Fruit fly (Drosophila melanogaster) whole organism, embryonic: ENCODE measurements around the gene Dh44.

Source experiments
- Asciz ChIP-seq: fragments of 200-800 bp; sonication (Bioruptor generic); optimal IDR thresholded peaks from 2 replicates; lab custom pipeline; 2017; ENCODE audit warnings: missing biosample characterization, mild to moderate bottlenecking, missing genetic modification characterization, missing genetic modification reagents
- B-H1 ChIP-seq: fragments of 200-800 bp; sonication (Bioruptor generic); IDR thresholded peaks from 3 replicates; pipeline ENCODE4 v1.3.6; 2022; ENCODE audit warnings: missing biosample characterization, missing genetic modification characterization
- Blimp-1 ChIP-seq: fragments of 200-800 bp; sonication (Bioruptor generic); optimal IDR thresholded peaks from 3 replicates; lab custom pipeline; 2018; ENCODE audit warnings: missing biosample characterization, missing genetic modification characterization, mild to moderate bottlenecking, moderate library complexity, missing genetic modification reagents
- Bteb2 ChIP-seq: fragments of 200-800 bp; sonication (Bioruptor generic); optimal IDR thresholded peaks from 2 replicates; lab custom pipeline; 2016; ENCODE audit warnings: missing biosample characterization, missing genetic modification characterization
- CG10565 ChIP-seq: fragments of 200-800 bp; sonication (Bioruptor generic); optimal IDR thresholded peaks from 3 replicates; lab custom pipeline; 2016; ENCODE audit warnings: missing biosample characterization, mild to moderate bottlenecking, missing genetic modification characterization
- CG11723 ChIP-seq: fragments of 200-800 bp; sonication (Bioruptor generic); optimal IDR thresholded peaks from 2 replicates; lab custom pipeline; 2017; ENCODE audit warnings: missing biosample characterization, mild to moderate bottlenecking, missing genetic modification characterization
- CG12104 ChIP-seq: fragments of 200-800 bp; sonication (Bioruptor generic); optimal IDR thresholded peaks from 3 replicates; lab custom pipeline; 2016; ENCODE audit warnings: missing biosample characterization, missing genetic modification characterization
- CG12236 ChIP-seq: fragments of 200-800 bp; sonication (Bioruptor generic); optimal IDR thresholded peaks from 2 replicates; lab custom pipeline; 2016; ENCODE audit warnings: missing biosample characterization, missing genetic modification characterization
- CG14667 ChIP-seq: fragments of 200-800 bp; sonication (Bioruptor generic); IDR thresholded peaks from 2 replicates; pipeline ENCODE4 v1.3.6; 2022; ENCODE audit warnings: missing biosample characterization, missing genetic modification characterization
- CG14965 ChIP-seq: fragments of 200-800 bp; sonication (Bioruptor generic); optimal IDR thresholded peaks from 2 replicates; lab custom pipeline; 2016; ENCODE audit warnings: missing biosample characterization, missing genetic modification characterization, borderline replicate concordance
- CG1603 ChIP-seq: fragments of 200-800 bp; sonication (Bioruptor generic); optimal IDR thresholded peaks from 2 replicates; lab custom pipeline; 2019; ENCODE audit warnings: missing biosample characterization, mild to moderate bottlenecking, missing genetic modification characterization, moderate library complexity
- CG1647 ChIP-seq: fragments of 200-800 bp; sonication (Bioruptor generic); optimal IDR thresholded peaks from 3 replicates; lab custom pipeline; 2016; ENCODE audit warnings: missing biosample characterization, missing genetic modification characterization
- CG16863 ChIP-seq: fragments of 200-800 bp; sonication (Bioruptor generic); optimal IDR thresholded peaks from 3 replicates; lab custom pipeline; 2016; ENCODE audit warnings: missing biosample characterization, missing genetic modification characterization
- CG17385 ChIP-seq: fragments of 200-800 bp; sonication (Bioruptor generic); optimal IDR thresholded peaks from 3 replicates; lab custom pipeline; 2018; ENCODE audit warnings: missing biosample characterization, mild to moderate bottlenecking, missing genetic modification characterization
- CG17829 ChIP-seq: fragments of 200-800 bp; optimal IDR thresholded peaks from 2 replicates; lab custom pipeline; 2019; ENCODE audit warnings: missing biosample characterization, mild to moderate bottlenecking, missing genetic modification characterization, moderate library complexity
- CG1832 ChIP-seq: fragments of 200-800 bp; sonication (Bioruptor generic); optimal IDR thresholded peaks from 2 replicates; lab custom pipeline; 2017; ENCODE audit warnings: missing biosample characterization, mild to moderate bottlenecking, missing genetic modification characterization, inconsistent platforms
- CG2712 ChIP-seq: fragments of 200-800 bp; optimal IDR thresholded peaks from 3 replicates; lab custom pipeline; 2019; ENCODE audit warnings: missing biosample characterization, mild to moderate bottlenecking, missing genetic modification characterization, moderate library complexity
- CG30020 ChIP-seq: fragments of 200-800 bp; optimal IDR thresholded peaks from 2 replicates; lab custom pipeline; 2019; ENCODE audit warnings: missing biosample characterization, mild to moderate bottlenecking, missing genetic modification characterization, moderate library complexity
- CG33213 ChIP-seq: fragments of 200-800 bp; sonication (Bioruptor generic); optimal IDR thresholded peaks from 3 replicates; lab custom pipeline; 2016; ENCODE audit warnings: missing biosample characterization, missing genetic modification characterization
- CG3407 ChIP-seq: fragments of 200-800 bp; sonication (Bioruptor generic); optimal IDR thresholded peaks from 2 replicates; lab custom pipeline; 2018; ENCODE audit warnings: missing biosample characterization, mild to moderate bottlenecking, missing genetic modification characterization
- CG3838 ChIP-seq: fragments of 200-800 bp; sonication (Bioruptor generic); optimal IDR thresholded peaks from 3 replicates; lab custom pipeline; 2016; ENCODE audit warnings: missing biosample characterization, missing genetic modification characterization
- CG3995 ChIP-seq: fragments of 200-800 bp; sonication (Bioruptor generic); optimal IDR thresholded peaks from 3 replicates; lab custom pipeline; 2016; ENCODE audit warnings: missing biosample characterization, missing genetic modification characterization
- CG4282 ChIP-seq: fragments of 200-800 bp; sonication (Bioruptor generic); optimal IDR thresholded peaks from 2 replicates; lab custom pipeline; 2016; ENCODE audit warnings: missing biosample characterization, missing genetic modification characterization
- CkIIα-i1 ChIP-seq: fragments of 200-800 bp; sonication (Bioruptor generic); IDR thresholded peaks from 2 replicates; pipeline ENCODE4 v1.3.6; 2022; ENCODE audit warnings: missing biosample characterization, missing genetic modification characterization
- Doc3 ChIP-seq: fragments of 200-800 bp; sonication (Bioruptor generic); IDR thresholded peaks from 3 replicates; pipeline ENCODE4 v1.3.6; 2022; ENCODE audit warnings: missing biosample characterization, missing genetic modification characterization; ENCODE audit not compliant: partially characterized antibody
- Ets65A ChIP-seq: fragments of 200-800 bp; sonication (Bioruptor generic); peaks from one replicate; lab custom pipeline; 2016; ENCODE audit warnings: missing biosample characterization, missing genetic modification characterization
- Fer2 ChIP-seq: fragments of 200-800 bp; sonication (Bioruptor generic); optimal IDR thresholded peaks from 2 replicates; lab custom pipeline; 2018; ENCODE audit warnings: missing biosample characterization, mild to moderate bottlenecking, missing genetic modification characterization, moderate library complexity
- Hr39 ChIP-seq: fragments of >200 bp; optimal IDR thresholded peaks from 2 replicates; lab custom pipeline; 2017
- Lim3 ChIP-seq: fragments of 200-800 bp; sonication (Bioruptor generic); IDR thresholded peaks from 2 replicates; pipeline ENCODE4 v1.3.6; 2022; ENCODE audit warnings: missing biosample characterization, missing genetic modification characterization
- Nf-YC ChIP-seq: fragments of 200-800 bp; optimal IDR thresholded peaks from 3 replicates; lab custom pipeline; 2019; ENCODE audit warnings: missing biosample characterization, mild to moderate bottlenecking, missing genetic modification characterization, moderate library complexity
- abd-A ChIP-seq: fragments of 200-800 bp; sonication (Bioruptor generic); optimal IDR thresholded peaks from 3 replicates; lab custom pipeline; 2019; ENCODE audit warnings: missing biosample characterization, mild to moderate bottlenecking, missing genetic modification characterization, moderate library complexity
- az2 ChIP-seq: fragments of 200-800 bp; sonication (Bioruptor generic); optimal IDR thresholded peaks from 3 replicates; lab custom pipeline; 2016; ENCODE audit warnings: missing biosample characterization, missing genetic modification characterization
- bab2 ChIP-seq: fragments of 200-800 bp; sonication (Bioruptor generic); optimal IDR thresholded peaks from 2 replicates; lab custom pipeline; 2016; ENCODE audit warnings: missing biosample characterization, missing genetic modification characterization
- bcd ChIP-seq: fragments of 200-800 bp; sonication (Bioruptor generic); optimal IDR thresholded peaks from 2 replicates; lab custom pipeline; 2017; ENCODE audit warnings: missing biosample characterization, mild to moderate bottlenecking, missing genetic modification characterization
- ci ChIP-seq: fragments of 200-800 bp; sonication (Bioruptor generic); IDR thresholded peaks from 3 replicates; pipeline ENCODE4 v1.3.6; 2022; ENCODE audit warnings: missing biosample characterization, missing genetic modification characterization
- crc ChIP-seq: fragments of 200-800 bp; sonication (Bioruptor generic); optimal IDR thresholded peaks from 2 replicates; lab custom pipeline; 2016; ENCODE audit warnings: missing biosample characterization, missing genetic modification characterization
- dan ChIP-seq: fragments of 200-800 bp; sonication (Bioruptor generic); IDR thresholded peaks from 2 replicates; pipeline ENCODE4 v1.3.6; 2022; ENCODE audit warnings: missing biosample characterization, missing genetic modification characterization
- en ChIP-seq: fragments of 200-800 bp; sonication (Bioruptor generic); optimal IDR thresholded peaks from 2 replicates; lab custom pipeline; 2016; ENCODE audit warnings: missing biosample characterization, missing genetic modification characterization
- fd3F ChIP-seq: fragments of 200-800 bp; sonication (Bioruptor generic); optimal IDR thresholded peaks from 2 replicates; lab custom pipeline; 2018; ENCODE audit warnings: missing biosample characterization, mild to moderate bottlenecking, missing genetic modification characterization, moderate library complexity
- gcm ChIP-seq: fragments of 200-800 bp; sonication (Bioruptor generic); optimal IDR thresholded peaks from 2 replicates; lab custom pipeline; 2019; ENCODE audit warnings: missing biosample characterization, mild to moderate bottlenecking, missing genetic modification characterization, moderate library complexity
- insv ChIP-seq, 2 experiments: fragments of 200-800 bp; sonication (Bioruptor generic); optimal IDR thresholded peaks; 3 replicates each; lab custom pipeline; 2016 to 2018; ENCODE audit warnings: missing biosample characterization in 2 of 2, missing genetic modification characterization in 2 of 2
- kni ChIP-seq: fragments of 200-800 bp; sonication (Bioruptor generic); optimal IDR thresholded peaks from 3 replicates; lab custom pipeline; 2017; ENCODE audit warnings: mild to moderate bottlenecking, missing biosample characterization, missing genetic modification reagents, missing genetic modification characterization
- lmd ChIP-seq: fragments of 200-800 bp; sonication (Bioruptor generic); IDR thresholded peaks from 2 replicates; pipeline ENCODE4 v1.3.6; 2022; ENCODE audit warnings: missing biosample characterization, missing genetic modification characterization
- lola ChIP-seq, 3 experiments: fragments of >200 bp in 2 of 3; fragments of 200-800 bp in 1 of 3; sonication (Bioruptor generic) in 1 of 3; optimal IDR thresholded peaks; 2 replicates each; lab custom pipeline; 2017 to 2019; ENCODE audit warnings: missing biosample characterization in 3 of 3, missing genetic modification characterization in 3 of 3, mild to moderate bottlenecking in 1 of 3, moderate library complexity in 1 of 3
- repo ChIP-seq: fragments of 200-800 bp; sonication (Bioruptor generic); optimal IDR thresholded peaks from 2 replicates; lab custom pipeline; 2016; ENCODE audit warnings: missing biosample characterization, missing genetic modification characterization
- slp2 ChIP-seq: fragments of 200-800 bp; sonication (Bioruptor generic); optimal IDR thresholded peaks from 2 replicates; lab custom pipeline; 2016; ENCODE audit warnings: missing biosample characterization, missing genetic modification characterization
- sna ChIP-seq: fragments of 200-800 bp; sonication (Bioruptor generic); IDR thresholded peaks from 2 replicates; pipeline ENCODE4 v1.3.6; 2022; ENCODE audit warnings: missing biosample characterization, missing genetic modification characterization; ENCODE audit not compliant: partially characterized antibody
- sr ChIP-seq: fragments of 200-800 bp; sonication (Bioruptor generic); IDR thresholded peaks from 3 replicates; pipeline ENCODE4 v1.3.6; 2022; ENCODE audit warnings: missing biosample characterization, missing genetic modification characterization
- tx ChIP-seq: fragments of 200-800 bp; sonication (Bioruptor generic); optimal IDR thresholded peaks from 2 replicates; lab custom pipeline; 2016; ENCODE audit warnings: missing biosample characterization, missing genetic modification characterization
- unc-4 ChIP-seq: fragments of 200-800 bp; sonication (Bioruptor generic); IDR thresholded peaks from 2 replicates; pipeline ENCODE4 v1.3.6; 2022; ENCODE audit warnings: missing biosample characterization, missing genetic modification characterization; ENCODE audit not compliant: partially characterized antibody
- usp ChIP-seq: fragments of >200 bp; optimal IDR thresholded peaks from 2 replicates; lab custom pipeline; 2017; ENCODE audit warnings: missing biosample characterization, missing genetic modification characterization

The Dh44 gene

dm6 chr3R:9677734-9678341 is 39.9 kb downstream of the Dh44 start, which contains the start of gene p23:
Gene p23 (plus strand): TSS chr3R:9677927.
- TF ChIP-seq CG11723 (no peak), Hr39 (no peak), unc-4 (0 out of 2 replicates have a peak, but pooled peaks have one; percentile 27), CG17385 (GFP tag; lab: Kevin White, UChicago) (no peak), CG10565 (GFP tag; lab: Kevin White, UChicago) (no peak), CG4282 (GFP tag; lab: Kevin White, UChicago) (no peak), B-H1 (GFP tag; lab: Robert Waterston, UW) (no peak), en (GFP tag; lab: Kevin White, UChicago) (no peak), CG12104 (GFP tag; lab: Kevin White, UChicago) (no peak), az2 (GFP tag; lab: Kevin White, UChicago) (no peak), Ets65A (no peak), dan (no peak), Doc3 (no peak), repo (GFP tag; lab: Kevin White, UChicago) (no peak), CG3995 (GFP tag; lab: Kevin White, UChicago) (peak; percentile 9), CG12236 (no peak), ci (GFP tag; lab: Robert Waterston, UW) (0 out of 3 replicates have a peak, but pooled peaks have one; percentile 12), Lim3 (GFP tag; lab: Robert Waterston, UW) (no peak), Fer2 (tag; lab: Kevin White, UChicago) (no peak), CG2712 (tag; lab: Kevin White, UChicago) (no peak), abd-A (tag; lab: Kevin White, UChicago) (no peak), bab2 (no peak), CG30020 (no peak), CG33213 (peak; percentile 69), CG16863 (GFP tag; lab: Kevin White, UChicago) (no peak), lmd (GFP tag; lab: Robert Waterston, UW) (no peak), CG1603 (peak; percentile 86), CG17829 (tag; lab: Kevin White, UChicago) (peak; percentile 42), kni (no peak), CG3838 (no peak), sr (GFP tag; lab: Robert Waterston, UW) (no peak), CG1832 (no peak), CG14965 (GFP tag; lab: Kevin White, UChicago) (no peak), tx (no peak), Bteb2 (no peak), fd3F (GFP tag; lab: Kevin White, UChicago) (no peak), CG3407 (GFP tag; lab: Kevin White, UChicago) (no peak), lola (GFP tag; optimal IDR thresholded peaks at IDR 0.05; lab: Kevin White, UChicago) (no peak), usp (no peak), CkIIα-i1 (GFP tag; lab: Robert Waterston, UW) (no peak), slp2 (GFP tag; lab: Kevin White, UChicago) (no peak), Nf-YC (tag; lab: Kevin White, UChicago) (no peak), insv (GFP tag; optimal IDR thresholded peaks at IDR 0.05; lab: Kevin White, UChicago) (peak in 1 of 2 experiments; percentile 29), crc (GFP tag; lab: Kevin White, UChicago) (no peak), gcm (GFP tag; lab: Kevin White, UChicago) (no peak), sna (no peak), bcd (no peak), CG1647 (GFP tag; lab: Kevin White, UChicago) (no peak), Asciz (GFP tag; lab: Kevin White, UChicago) (no peak), Blimp-1 (no peak), CG14667 (GFP tag; lab: Robert Waterston, UW) (no peak)
